Worm (Caenorhabditis elegans): ENCODE data around the gene C37C3.2.

DNA sequence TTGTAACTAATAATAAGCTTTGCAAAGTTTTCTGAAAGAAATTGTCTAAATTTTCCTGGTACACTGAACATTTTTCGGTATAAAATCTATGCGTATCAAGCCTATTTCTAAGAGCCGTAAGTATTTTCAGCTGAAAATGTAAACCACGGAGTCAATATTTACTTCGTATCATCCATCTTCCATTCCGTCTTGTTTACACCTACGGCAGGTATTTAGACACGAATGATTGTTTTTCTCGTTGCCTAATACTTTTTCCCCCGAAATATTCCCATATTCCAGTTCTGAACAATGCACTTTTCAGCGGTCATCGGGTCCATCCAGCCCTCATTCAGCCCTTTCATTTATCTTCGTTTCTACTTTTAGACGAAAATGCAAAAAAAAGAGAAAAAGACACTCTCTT, 8.1 kb upstream of the C37C3.2 start:
- TF ChIP-seq nhr-12 (tag; optimal IDR thresholded peaks at IDR 0.05) (no peak), unc-62 (GFP tag; optimal IDR thresholded peaks at IDR 0.05) (no peak), elt-3 (tag; optimal IDR thresholded peaks at IDR 0.05) (no peak), snpc-4 (tag; optimal IDR thresholded peaks at IDR 0.05) (no peak), nhr-237 (tag; optimal IDR thresholded peaks at IDR 0.05) (no peak), blmp-1 (tag; optimal IDR thresholded peaks at IDR 0.05) (no peak), ztf-11 (tag; optimal IDR thresholded peaks at IDR 0.05) (no peak), lin-13 (tag; optimal IDR thresholded peaks at IDR 0.05) (no peak), nhr-76 (tag; optimal IDR thresholded peaks at IDR 0.05) (no peak)
